Worm (Caenorhabditis elegans): ENCODE measurements around the gene cyp-13A12.

DNA sequence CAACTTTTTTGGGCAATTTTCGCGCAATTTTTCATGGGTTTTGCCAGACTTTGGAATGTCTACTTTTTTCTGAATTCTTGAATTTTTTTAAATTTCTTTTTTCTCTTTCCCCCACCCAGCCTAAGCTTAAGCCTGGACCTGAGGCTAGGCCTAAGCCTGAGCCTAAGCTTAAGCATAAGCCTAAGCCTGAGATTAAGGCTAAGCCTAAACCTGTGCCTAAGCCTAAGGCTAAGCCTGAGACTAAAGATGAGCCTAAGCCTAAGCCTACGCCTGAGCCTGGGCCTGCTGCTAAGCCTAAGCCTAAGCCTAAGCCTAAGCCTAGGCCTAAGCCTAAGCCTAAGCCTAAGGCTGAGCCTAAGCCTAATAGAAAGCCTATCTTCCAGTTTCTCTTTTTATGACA, 31.9 kb downstream of the cyp-13A12 start:
- no peak for TF ChIP-seq nhr-237 (tag; optimal IDR thresholded peaks at IDR 0.05)
- TF ChIP-seq ztf-11 (tag; optimal IDR thresholded peaks at IDR 0.05), result no peak
- TF ChIP-seq elt-3 (tag; optimal IDR thresholded peaks at IDR 0.05), result no peak
- TF ChIP-seq unc-62 (GFP tag; optimal IDR thresholded peaks at IDR 0.05), result no peak
- TF ChIP-seq lsy-2 (tag; optimal IDR thresholded peaks at IDR 0.05), result no peak
- TF ChIP-seq cnd-1 (tag; optimal IDR thresholded peaks at IDR 0.05), result no peak
- no peak for TF ChIP-seq lin-13 (tag; optimal IDR thresholded peaks at IDR 0.05)
